Fruit fly (Drosophila melanogaster) whole organism, adult: ENCODE results near the gene CG5177.

Experiments
- CG12768 ChIP-seq: fragments of 200-800 bp; sonication (Bioruptor generic); optimal IDR thresholded peaks from 2 replicates; lab custom pipeline; 2017; ENCODE audit warnings: missing biosample characterization, missing genetic modification characterization, mild to moderate bottlenecking, moderate library complexity, missing genetic modification reagents
- CG14711 ChIP-seq: fragments of 200-800 bp; sonication (Bioruptor generic); optimal IDR thresholded peaks from 2 replicates; lab custom pipeline; 2018; ENCODE audit warnings: missing biosample characterization, mild to moderate bottlenecking, missing genetic modification characterization, moderate library complexity
- CG1620 ChIP-seq: fragments of 200-800 bp; sonication (Bioruptor generic); optimal IDR thresholded peaks from 2 replicates; lab custom pipeline; 2016; ENCODE audit warnings: missing biosample characterization, missing genetic modification characterization
- CG33017 ChIP-seq: fragments of 200-800 bp; sonication (Bioruptor generic); optimal IDR thresholded peaks from 2 replicates; lab custom pipeline; 2018; ENCODE audit warnings: missing biosample characterization, mild to moderate bottlenecking, missing genetic modification characterization, moderate library complexity
- CG5204 ChIP-seq: fragments of 200-800 bp; sonication (Bioruptor generic); optimal IDR thresholded peaks from 2 replicates; lab custom pipeline; 2016; ENCODE audit warnings: missing biosample characterization, missing genetic modification characterization
- CG7045 ChIP-seq: fragments of 200-800 bp; sonication (Bioruptor generic); optimal IDR thresholded peaks from 2 replicates; lab custom pipeline; 2017; ENCODE audit warnings: missing biosample characterization, mild to moderate bottlenecking, missing genetic modification characterization
- CG7101 ChIP-seq: fragments of 200-800 bp; sonication (Bioruptor generic); optimal IDR thresholded peaks from 2 replicates; lab custom pipeline; 2018; ENCODE audit warnings: missing biosample characterization, mild to moderate bottlenecking, missing genetic modification characterization, moderate library complexity
- Clk ChIP-seq: fragments of 200-800 bp; sonication (Bioruptor generic); optimal IDR thresholded peaks from 2 replicates; lab custom pipeline; 2017; ENCODE audit warnings: missing biosample characterization, missing genetic modification characterization
- Crg-1 ChIP-seq: fragments of 200-800 bp; sonication (Bioruptor generic); optimal IDR thresholded peaks from 2 replicates; lab custom pipeline; 2016; ENCODE audit warnings: missing biosample characterization, missing genetic modification characterization
- Hr96 ChIP-seq: fragments of 200-800 bp; sonication (Bioruptor generic); optimal IDR thresholded peaks from 2 replicates; lab custom pipeline; 2016; ENCODE audit warnings: missing biosample characterization, missing genetic modification characterization
- Mnt ChIP-seq: fragments of 200-800 bp; sonication (Bioruptor generic); optimal IDR thresholded peaks from 2 replicates; lab custom pipeline; 2016; ENCODE audit warnings: missing biosample characterization, mild to moderate bottlenecking, missing genetic modification characterization
- bab1 ChIP-seq: fragments of 200-800 bp; sonication (Bioruptor generic); optimal IDR thresholded peaks from 3 replicates; lab custom pipeline; 2019; ENCODE audit warnings: missing biosample characterization, mild to moderate bottlenecking, missing genetic modification characterization, moderate library complexity
- cic ChIP-seq: fragments of 200-800 bp; sonication (Bioruptor generic); optimal IDR thresholded peaks from 2 replicates; lab custom pipeline; 2017; ENCODE audit warnings: missing biosample characterization, mild to moderate bottlenecking, missing genetic modification characterization, moderate library complexity
- cnc ChIP-seq, 2 experiments: fragments of >200 bp; optimal IDR thresholded peaks; 2 replicates each; lab custom pipeline; 2017
- kay ChIP-seq: fragments of 200-800 bp; sonication (Bioruptor generic); peaks from one replicate; lab custom pipeline; 2016; ENCODE audit warnings: missing biosample characterization, missing genetic modification characterization, borderline replicate concordance
- ovo ChIP-seq: fragments of 200-800 bp; sonication (Bioruptor generic); optimal IDR thresholded peaks from 2 replicates; lab custom pipeline; 2016; ENCODE audit warnings: missing biosample characterization, missing genetic modification characterization
- pad ChIP-seq: fragments of 200-800 bp; sonication (Bioruptor generic); optimal IDR thresholded peaks from 3 replicates; lab custom pipeline; 2017; ENCODE audit warnings: missing biosample characterization, missing genetic modification characterization, mild to moderate bottlenecking, moderate library complexity, missing genetic modification reagents
- tj ChIP-seq: fragments of 200-800 bp; sonication (Bioruptor generic); optimal IDR thresholded peaks from 3 replicates; lab custom pipeline; 2017; ENCODE audit warnings: missing biosample characterization, mild to moderate bottlenecking, missing genetic modification characterization, moderate library complexity
- toe ChIP-seq: fragments of 200-800 bp; sonication (Bioruptor generic); optimal IDR thresholded peaks from 2 replicates; lab custom pipeline; 2016; ENCODE audit warnings: missing biosample characterization, missing genetic modification characterization

Gene CG5177

DNA sequence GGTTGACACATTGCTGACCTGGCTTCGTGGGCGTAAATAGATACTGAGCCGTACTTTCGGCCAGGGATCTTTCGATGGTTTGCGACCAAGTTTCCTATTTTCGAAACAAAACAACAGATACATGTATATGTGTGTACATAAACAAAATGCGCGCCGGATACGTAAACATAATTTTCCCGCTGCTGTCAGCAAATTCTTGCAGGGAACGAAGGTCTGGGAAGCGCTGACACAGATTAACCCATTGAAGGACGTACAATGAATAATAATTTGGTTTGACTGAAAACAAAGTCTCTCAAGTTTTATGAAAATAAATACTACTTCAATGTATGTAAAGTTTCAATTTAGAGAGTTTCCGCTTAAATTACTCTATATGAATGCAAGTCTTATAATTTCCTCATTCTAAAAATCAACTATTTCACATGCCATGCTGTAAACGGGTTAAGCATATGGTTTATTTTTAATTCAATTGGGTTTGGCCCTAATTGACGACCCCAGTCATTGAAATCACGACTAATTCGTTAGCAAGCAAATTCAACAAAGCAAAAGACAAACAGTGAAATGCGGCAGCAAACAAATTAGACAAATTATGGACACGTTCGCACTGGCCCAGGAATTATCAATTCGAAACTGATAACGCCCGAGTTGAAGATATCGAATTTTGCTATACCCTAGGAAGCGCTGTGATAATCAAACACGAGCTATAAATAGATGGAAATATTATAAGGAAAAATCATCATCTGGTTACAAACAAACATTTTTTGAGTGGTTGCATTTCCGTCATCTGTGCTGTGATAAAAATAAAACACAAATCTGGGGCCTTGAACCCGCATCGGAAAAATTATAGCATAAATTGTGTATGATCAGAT is 18.2 kb upstream of the CG5177 start:
- TF ChIP-seq CG7101 (tag; lab: Kevin White, UChicago) (no peak), tj (GFP tag; lab: Kevin White, UChicago) (peak; percentile 99), CG7045 (no peak), CG14711 (tag; lab: Kevin White, UChicago) (peak; percentile 33), bab1 (GFP tag; lab: Kevin White, UChicago) (peak; percentile 16), Crg-1 (GFP tag; lab: Kevin White, UChicago) (no peak)

dm6 chr2L:7387813-7388558 is 17.0 kb upstream of the CG5177 start, which contains the start of the genes CG5149 and gudu:
Gene CG5149 (minus strand): TSS chr2L:7388253.
Gene gudu (plus strand): TSS chr2L:7388508.
- TF ChIP-seq kay (GFP tag; lab: Kevin White, UChicago): no peak
- TF ChIP-seq tj (GFP tag; lab: Kevin White, UChicago): no peak
- no peak for TF ChIP-seq cnc (optimal IDR thresholded peaks at IDR 0.05; lab: Kevin White, UChicago)
- TF ChIP-seq bab1 (GFP tag; lab: Kevin White, UChicago): peak; percentile 54
- TF ChIP-seq Clk: no peak
- no peak for TF ChIP-seq CG33017
- no peak for TF ChIP-seq CG7045
- TF ChIP-seq CG14711 (tag; lab: Kevin White, UChicago): peak; percentile 11
- no peak for TF ChIP-seq CG7101 (tag; lab: Kevin White, UChicago)
- no peak for TF ChIP-seq toe (GFP tag; lab: Kevin White, UChicago)
- TF ChIP-seq ovo: no peak
- TF ChIP-seq Mnt: no peak

DNA sequence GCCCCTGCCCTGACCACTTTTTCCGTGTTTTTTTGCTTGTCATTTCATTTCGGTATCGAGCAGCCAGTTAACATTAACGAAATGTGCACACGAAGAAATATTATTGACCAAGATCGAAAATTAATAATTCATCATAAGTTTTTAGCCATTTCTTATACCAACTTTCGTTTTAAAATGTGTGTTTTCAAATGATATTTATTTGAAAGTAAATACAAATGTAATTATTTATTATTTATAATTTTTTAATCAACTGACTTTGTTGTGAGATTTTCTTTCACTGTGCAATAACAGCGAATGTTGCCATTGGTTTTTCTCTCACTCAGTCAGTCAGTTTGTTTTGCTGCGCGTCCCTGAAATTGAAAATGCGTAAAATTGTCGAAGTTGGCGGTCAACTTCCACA is 9.2 kb upstream of the CG5177 start:
- TF ChIP-seq CG12768 (GFP tag; lab: Kevin White, UChicago) (no peak), toe (GFP tag; lab: Kevin White, UChicago) (no peak), cic (GFP tag; lab: Kevin White, UChicago) (no peak), bab1 (GFP tag; lab: Kevin White, UChicago) (peak; percentile 1), CG33017 (no peak), CG7045 (no peak), CG5204 (GFP tag; lab: Kevin White, UChicago) (no peak), Hr96 (no peak)

- no peak for TF ChIP-seq Crg-1 (GFP tag; lab: Kevin White, UChicago)
- TF ChIP-seq CG33017: no peak
- TF ChIP-seq CG1620 (GFP tag; lab: Kevin White, UChicago): no peak
- no peak for TF ChIP-seq CG14711 (tag; lab: Kevin White, UChicago)
These were observed 8.1 kb upstream of the CG5177 start for dm6 chr2L:7396962-7397361.

DNA sequence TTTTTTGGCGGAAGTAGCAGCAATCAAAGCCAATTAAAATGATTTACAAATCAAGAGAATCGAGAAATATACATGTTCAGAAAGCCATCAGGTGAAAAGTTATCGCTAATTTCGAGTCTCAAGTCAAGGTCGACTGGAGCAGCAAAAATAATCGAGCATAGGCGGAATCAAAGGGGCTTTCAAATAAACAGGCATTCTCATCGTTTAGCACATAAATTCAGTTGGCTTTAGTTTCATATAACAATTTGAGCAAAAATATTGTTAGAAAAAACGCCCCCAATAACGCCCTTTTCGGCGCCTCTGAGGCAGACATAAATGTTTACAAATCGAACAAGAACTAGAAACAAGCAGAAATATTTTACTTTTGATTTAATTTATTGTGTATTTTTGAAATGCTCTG is 7.3 kb upstream of the CG5177 start:
- TF ChIP-seq CG7045 (no peak), cic (GFP tag; lab: Kevin White, UChicago) (no peak), Clk (no peak), pad (GFP tag; lab: Kevin White, UChicago) (no peak), tj (GFP tag; lab: Kevin White, UChicago) (no peak)

DNA sequence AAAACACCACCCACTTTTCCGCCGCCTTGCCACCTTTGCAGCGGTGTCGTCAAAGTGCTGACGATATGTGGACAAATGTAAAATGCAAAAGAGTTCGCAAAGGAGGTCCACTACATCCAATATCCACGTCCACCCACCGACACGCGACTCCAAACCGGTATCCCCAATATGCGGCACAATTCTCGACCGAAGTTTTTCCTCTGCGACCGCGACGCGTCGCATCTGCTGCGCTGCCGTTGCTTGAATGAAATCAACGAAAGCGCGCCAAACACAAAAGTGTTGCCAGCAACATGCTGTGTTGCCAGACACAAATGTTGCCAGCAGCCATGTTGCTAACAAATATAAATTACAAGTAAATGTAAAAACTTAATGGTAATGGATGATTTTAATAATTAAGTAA is 6.5 kb upstream of the CG5177 start, which contains the start of gene CG5160:
Gene CG5160 (minus strand): TSS at position 223 of the 400 bp plus-strand sequence.
- TF ChIP-seq kay (GFP tag; lab: Kevin White, UChicago) (no peak), Clk (no peak), ovo (no peak)

DNA sequence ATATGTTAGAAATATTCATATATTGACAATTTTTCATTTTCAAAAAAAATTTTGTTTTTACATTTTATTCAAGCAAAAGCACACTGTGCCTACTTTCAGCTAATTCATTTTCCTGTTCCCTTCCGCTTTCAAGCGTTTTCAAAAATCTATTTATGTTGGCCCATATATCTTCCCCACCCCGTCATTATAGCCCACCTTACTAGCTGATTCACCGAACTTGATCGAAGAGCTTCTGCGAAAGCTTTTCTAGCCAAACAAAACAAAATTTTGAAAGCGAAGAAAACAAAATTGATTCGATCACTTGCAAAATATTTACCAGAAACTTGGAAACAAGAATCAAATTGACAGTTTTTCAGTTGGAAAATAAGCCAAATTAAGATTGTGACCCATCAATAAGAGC is 4.0 kb upstream of the CG5177 start, which contains the start of gene CG5171:
Gene CG5171 (plus strand): TSS at position 311 of the 400 bp plus-strand sequence.
- TF ChIP-seq cic (GFP tag; lab: Kevin White, UChicago): no peak
- peak; percentile 84 for TF ChIP-seq kay (GFP tag; lab: Kevin White, UChicago)
- TF ChIP-seq ovo: no peak
- no peak for TF ChIP-seq tj (GFP tag; lab: Kevin White, UChicago)

DNA sequence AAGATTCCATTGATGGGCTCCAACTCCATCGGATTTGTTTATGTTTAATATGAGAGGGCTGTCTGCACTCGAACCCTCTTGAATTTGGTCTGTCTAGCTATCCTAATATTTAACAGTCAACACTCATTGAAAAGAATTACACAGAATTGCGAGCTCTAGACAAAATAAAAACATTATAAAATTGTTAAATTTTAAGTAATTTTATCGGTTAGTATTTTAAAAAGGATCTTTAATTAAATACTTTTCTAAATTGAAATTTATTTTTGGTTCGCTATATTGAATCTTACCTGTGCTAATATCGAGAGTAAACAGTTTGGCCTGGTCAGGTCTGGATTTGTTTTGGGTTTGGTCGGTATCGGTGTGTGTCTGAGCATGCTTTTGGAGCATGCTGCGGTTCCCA is 3.4 kb upstream of the CG5177 start:
- TF ChIP-seq CG7101 (tag; lab: Kevin White, UChicago): no peak
- no peak for TF ChIP-seq tj (GFP tag; lab: Kevin White, UChicago)
- TF ChIP-seq pad (GFP tag; lab: Kevin White, UChicago): no peak
- TF ChIP-seq Crg-1 (GFP tag; lab: Kevin White, UChicago): no peak
- TF ChIP-seq ovo: no peak
- TF ChIP-seq CG33017: no peak
- TF ChIP-seq CG1620 (GFP tag; lab: Kevin White, UChicago): no peak
- TF ChIP-seq cnc (optimal IDR thresholded peaks at IDR 0.05; lab: Kevin White, UChicago): no peak
- TF ChIP-seq Hr96: no peak
- no peak for TF ChIP-seq CG14711 (tag; lab: Kevin White, UChicago)
- TF ChIP-seq Mnt: no peak
